Worm (Caenorhabditis elegans) whole organism, L1 larva: ENCODE measurements around the gene irld-6.

Experiments used
- C04F5.9 ChIP-seq: sonication (generic microtip); optimal IDR thresholded peaks from 2 replicates; lab custom pipeline; 2016; ENCODE audit warnings: missing genetic modification characterization, missing compliant biosample characterization
- C34B4.2 ChIP-seq: sonication (generic microtip); optimal IDR thresholded peaks from 2 replicates; lab custom pipeline; 2017; ENCODE audit warnings: mild to moderate bottlenecking, missing genetic modification characterization, missing compliant biosample characterization
- ama-1 ChIP-seq: fragments of 150-350 bp; optimal IDR thresholded peaks from 2 replicates; lab custom pipeline; 2014
- blmp-1 ChIP-seq: fragments of 150-350 bp; optimal IDR thresholded peaks from 2 replicates; lab custom pipeline; 2014; ENCODE audit warnings: missing biosample characterization, missing genetic modification characterization
- ceh-63 ChIP-seq: fragments of 200-800 bp; sonication (Bioruptor generic); optimal IDR thresholded peaks from 2 replicates; lab custom pipeline; 2018; ENCODE audit warnings: mild to moderate bottlenecking, missing genetic modification characterization, missing compliant biosample characterization
- ceh-8 ChIP-seq: fragments of 200-800 bp; sonication (Bioruptor generic); optimal IDR thresholded peaks from 2 replicates; lab custom pipeline; 2018; ENCODE audit warnings: mild to moderate bottlenecking, missing genetic modification characterization, moderate library complexity, missing compliant biosample characterization
- ceh-82 ChIP-seq, 3 experiments: fragments of 150-350 bp in 1 of 3; sonication (generic microtip) in 2 of 3; optimal IDR thresholded peaks; 2 replicates each; lab custom pipeline; 2014 to 2017; ENCODE audit warnings: missing biosample characterization in 3 of 3, missing genetic modification characterization in 3 of 3
- ceh-88 ChIP-seq: fragments of 200-800 bp; sonication (Bioruptor generic); IDR thresholded peaks from 2 replicates; pipeline ENCODE4 v1.3.6; 2022; ENCODE audit warnings: missing genetic modification characterization, missing compliant biosample characterization
- ceh-90 ChIP-seq: sonication (generic microtip); optimal IDR thresholded peaks from 2 replicates; lab custom pipeline; 2016; ENCODE audit warnings: missing genetic modification characterization, missing compliant biosample characterization
- dpl-1 ChIP-seq, 3 experiments: fragments of 150-350 bp in 2 of 3; sonication (generic microtip) in 1 of 3; optimal IDR thresholded peaks; 2 replicates each; lab custom pipeline; 2014 to 2017; ENCODE audit warnings: missing biosample characterization in 3 of 3, missing genetic modification characterization in 3 of 3, missing genetic modification reagents in 3 of 3
- dsc-1 ChIP-seq: sonication (generic microtip); optimal IDR thresholded peaks from 2 replicates; lab custom pipeline; 2016; ENCODE audit warnings: mild to moderate bottlenecking, missing genetic modification characterization, missing compliant biosample characterization
- efl-1 ChIP-seq, 4 experiments: fragments of 150-350 bp; optimal IDR thresholded peaks in 3 of 4; peaks in 1 of 4; 1 replicate in 1 of 4; 2 replicates in 3 of 4; lab custom pipeline; 2014; ENCODE audit warnings: missing biosample characterization in 2 of 4, missing genetic modification characterization in 2 of 4, missing genetic modification reagents in 2 of 4
- egl-13 ChIP-seq: sonication (generic microtip); optimal IDR thresholded peaks from 2 replicates; lab custom pipeline; 2016; ENCODE audit warnings: missing genotype, missing genetic modification reagents, missing genetic modification characterization, missing compliant biosample characterization
- elt-3 ChIP-seq, 6 experiments: fragments of 150-350 bp in 1 of 6; sonication (generic microtip); optimal IDR thresholded peaks; 2 replicates each; lab custom pipeline; 2017 to 2018; ENCODE audit warnings: missing biosample characterization in 6 of 6, missing genetic modification characterization in 6 of 6, inconsistent platforms in 1 of 6
- grh-1 ChIP-seq: fragments of 200-800 bp; sonication (Bioruptor generic); IDR thresholded peaks from 2 replicates; pipeline ENCODE4 v1.3.6; 2022; ENCODE audit warnings: missing genetic modification reagents, missing genetic modification characterization, missing compliant biosample characterization
- hlh-17 ChIP-seq: fragments of 200-800 bp; sonication (Bioruptor generic); optimal IDR thresholded peaks from 2 replicates; lab custom pipeline; 2018; ENCODE audit warnings: missing genetic modification characterization, mild to moderate bottlenecking, missing compliant biosample characterization, moderate library complexity, borderline replicate concordance
- jun-1 ChIP-seq: fragments of 150-350 bp; optimal IDR thresholded peaks from 2 replicates; lab custom pipeline; 2014; ENCODE audit warnings: missing biosample characterization, missing genetic modification reagents, missing genetic modification characterization
- lin-14 ChIP-seq: fragments of 200-800 bp; sonication (Bioruptor generic); optimal IDR thresholded peaks from 2 replicates; lab custom pipeline; 2018; ENCODE audit warnings: mild to moderate bottlenecking, missing genetic modification characterization, moderate library complexity, missing compliant biosample characterization
- lin-15B ChIP-seq: fragments of 150-350 bp; sonication (generic microtip); optimal IDR thresholded peaks from 3 replicates; lab custom pipeline; 2014; ENCODE audit warnings: missing biosample characterization, missing genetic modification characterization
- lin-35 ChIP-seq, 2 experiments: fragments of 150-350 bp; optimal IDR thresholded peaks; 2 replicates each; lab custom pipeline; 2014; ENCODE audit warnings: missing biosample characterization in 2 of 2, missing genetic modification characterization in 2 of 2, missing genetic modification reagents in 2 of 2
- lin-39 ChIP-seq: fragments of 150-350 bp; optimal IDR thresholded peaks from 2 replicates; lab custom pipeline; 2014; ENCODE audit warnings: missing biosample characterization, missing genetic modification reagents, missing genetic modification characterization
- lir-3 ChIP-seq: sonication (generic microtip); optimal IDR thresholded peaks from 2 replicates; lab custom pipeline; 2016; ENCODE audit warnings: mild to moderate bottlenecking, missing genetic modification characterization, moderate library complexity, missing compliant biosample characterization; ENCODE audit not compliant: poor library complexity
- lsy-2 ChIP-seq, 2 experiments: fragments of 150-350 bp; optimal IDR thresholded peaks; 2 replicates each; lab custom pipeline; 2014; ENCODE audit warnings: missing biosample characterization in 2 of 2, missing genetic modification characterization in 2 of 2
- mab-9 ChIP-seq: fragments of 200-800 bp; sonication (Bioruptor generic); IDR thresholded peaks from 2 replicates; pipeline ENCODE4 v1.3.6; 2022; ENCODE audit warnings: missing genetic modification reagents, missing genetic modification characterization, missing compliant biosample characterization
- mdl-1 ChIP-seq, 2 experiments: fragments of 150-350 bp; optimal IDR thresholded peaks; 2 replicates each; lab custom pipeline; 2014 to 2017; ENCODE audit warnings: missing biosample characterization in 2 of 2, missing genetic modification characterization in 2 of 2, inconsistent platforms in 1 of 2
- mep-1 ChIP-seq: fragments of 150-350 bp; optimal IDR thresholded peaks from 2 replicates; lab custom pipeline; 2014; ENCODE audit warnings: missing biosample characterization, missing genetic modification characterization
- nhr-19 ChIP-seq: fragments of 200-800 bp; sonication (Bioruptor generic); conservative IDR thresholded peaks from 2 replicates; pipeline ENCODE4 v1.3.6; 2022; ENCODE audit warnings: missing genetic modification characterization, missing compliant biosample characterization
- nhr-20 ChIP-seq: sonication (generic microtip); optimal IDR thresholded peaks from 2 replicates; lab custom pipeline; 2016; ENCODE audit warnings: mild to moderate bottlenecking, missing genetic modification characterization, missing compliant biosample characterization
- nhr-28 ChIP-seq: fragments of 150-350 bp; optimal IDR thresholded peaks from 2 replicates; lab custom pipeline; 2014; ENCODE audit warnings: missing biosample characterization, missing genetic modification characterization
- nhr-47 ChIP-seq: sonication (generic microtip); optimal IDR thresholded peaks from 2 replicates; lab custom pipeline; 2016; ENCODE audit warnings: mild to moderate bottlenecking, missing genetic modification characterization, moderate library complexity, missing compliant biosample characterization
- nhr-71 ChIP-seq: sonication (generic microtip); optimal IDR thresholded peaks from 2 replicates; lab custom pipeline; 2016; ENCODE audit warnings: mild to moderate bottlenecking, missing genetic modification characterization, moderate library complexity, missing compliant biosample characterization
- nhr-76 ChIP-seq: sonication (generic microtip); optimal IDR thresholded peaks from 2 replicates; lab custom pipeline; 2017; ENCODE audit warnings: missing biosample characterization, missing genetic modification characterization
- nhr-77 ChIP-seq: fragments of 150-350 bp; optimal IDR thresholded peaks from 2 replicates; lab custom pipeline; 2014; ENCODE audit warnings: missing biosample characterization, missing genetic modification characterization
- nhr-85 ChIP-seq: sonication (generic microtip); peaks from one replicate; lab custom pipeline; 2016; ENCODE audit warnings: missing genetic modification characterization, inconsistent platforms, missing compliant biosample characterization
- nhr-90 ChIP-seq: sonication (generic microtip); optimal IDR thresholded peaks from 2 replicates; lab custom pipeline; 2016; ENCODE audit warnings: mild to moderate bottlenecking, missing genetic modification characterization, missing compliant biosample characterization; ENCODE audit not compliant: poor library complexity
- pqm-1 ChIP-seq: sonication (generic microtip); optimal IDR thresholded peaks from 3 replicates; lab custom pipeline; 2017; ENCODE audit warnings: missing biosample characterization, missing genetic modification characterization
- rnt-1 ChIP-seq: sonication (generic microtip); optimal IDR thresholded peaks from 2 replicates; lab custom pipeline; 2016; ENCODE audit warnings: mild to moderate bottlenecking, missing genetic modification characterization, moderate library complexity, missing compliant biosample characterization
- snpc-4 ChIP-seq: fragments of 150-350 bp; optimal IDR thresholded peaks from 2 replicates; lab custom pipeline; 2014; ENCODE audit warnings: missing biosample characterization, missing genetic modification characterization
- snu-23 ChIP-seq: sonication (generic microtip); optimal IDR thresholded peaks from 2 replicates; lab custom pipeline; 2016; ENCODE audit warnings: missing genetic modification characterization, missing compliant biosample characterization
- sup-37 ChIP-seq: fragments of 200-800 bp; sonication (Bioruptor generic); optimal IDR thresholded peaks from 2 replicates; lab custom pipeline; 2018; ENCODE audit warnings: mild to moderate bottlenecking, missing genetic modification characterization, missing compliant biosample characterization
- swsn-7 ChIP-seq: sonication (generic microtip); optimal IDR thresholded peaks from 2 replicates; lab custom pipeline; 2016; ENCODE audit warnings: missing genetic modification characterization, missing compliant biosample characterization
- tbx-2 ChIP-seq: sonication (generic microtip); optimal IDR thresholded peaks from 2 replicates; lab custom pipeline; 2016; ENCODE audit warnings: missing genetic modification characterization, missing compliant biosample characterization
- tlp-1 ChIP-seq: fragments of 150-350 bp; optimal IDR thresholded peaks from 2 replicates; lab custom pipeline; 2014; ENCODE audit warnings: missing biosample characterization, missing genetic modification characterization
- unc-130 ChIP-seq: fragments of 150-350 bp; optimal IDR thresholded peaks from 2 replicates; lab custom pipeline; 2017; ENCODE audit warnings: missing biosample characterization, missing genetic modification characterization, inconsistent platforms
- unc-30 ChIP-seq: sonication (generic microtip); optimal IDR thresholded peaks from 2 replicates; lab custom pipeline; 2017; ENCODE audit warnings: missing biosample characterization, missing genetic modification characterization
- unc-86 ChIP-seq: sonication (generic microtip); optimal IDR thresholded peaks from 2 replicates; lab custom pipeline; 2016; ENCODE audit warnings: missing genetic modification characterization, missing compliant biosample characterization
- unc-98 ChIP-seq: fragments of 200-800 bp; sonication (Bioruptor generic); IDR thresholded peaks from 2 replicates; pipeline ENCODE4 v1.3.6; 2022; ENCODE audit warnings: missing genetic modification characterization, missing compliant biosample characterization
- zag-1 ChIP-seq: fragments of 150-350 bp; optimal IDR thresholded peaks from 2 replicates; lab custom pipeline; 2014; ENCODE audit warnings: missing biosample characterization, missing genetic modification characterization
- ztf-11 ChIP-seq, 2 experiments: sonication (generic microtip); optimal IDR thresholded peaks; 2 replicates each; lab custom pipeline; 2016 to 2017; ENCODE audit warnings: missing genetic modification characterization in 2 of 2, missing biosample characterization in 1 of 2, missing compliant biosample characterization in 1 of 2
- ztf-4 ChIP-seq: fragments of 150-350 bp; optimal IDR thresholded peaks from 2 replicates; lab custom pipeline; 2014; ENCODE audit warnings: missing biosample characterization, missing genetic modification characterization

Gene irld-6

DNA sequence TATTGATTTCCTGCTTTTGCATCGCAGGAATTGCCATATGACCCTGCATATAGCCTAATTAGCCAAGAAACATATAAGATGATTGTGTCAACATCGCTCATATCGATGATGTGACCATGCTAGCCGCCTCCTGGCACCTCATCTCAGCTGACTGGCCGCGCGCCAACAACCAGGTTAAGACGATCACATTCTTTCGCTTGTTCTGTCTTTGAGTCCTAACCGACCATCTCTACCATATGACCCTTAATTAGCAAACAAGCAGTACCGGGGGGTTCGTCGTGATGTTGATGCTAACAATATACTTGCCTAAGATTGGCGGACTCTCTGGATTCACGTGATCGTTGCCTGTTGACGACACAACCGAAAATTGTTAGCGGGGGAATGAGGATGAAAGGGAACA is 34.0 kb downstream of the irld-6 start:
- no peak for TF ChIP-seq C34B4.2 (tag; lab: Kevin White, UChicago)
- TF ChIP-seq elt-3 (tag; optimal IDR thresholded peaks at IDR 0.05; lab: Kevin White, UChicago) = peak in 1 of 6 experiments; percentile 47
- TF ChIP-seq nhr-85 (tag; lab: Kevin White, UChicago) = peak; percentile 86
- TF ChIP-seq unc-98 (GFP tag; lab: Robert Waterston, UW) = no peak
- no peak for TF ChIP-seq unc-30 (tag; lab: Kevin White, UChicago)
- peak in 1 of 3 experiments; percentile 23 for TF ChIP-seq dpl-1 (GFP tag; optimal IDR thresholded peaks at IDR 0.05; lab: Kevin White, UChicago)
- no peak for TF ChIP-seq mab-9 (GFP tag; lab: Robert Waterston, UW)
- TF ChIP-seq mep-1 = no peak
- TF ChIP-seq nhr-76 (tag; lab: Kevin White, UChicago) = no peak
- no peak for TF ChIP-seq efl-1 (optimal IDR thresholded peaks at IDR 0.05; lab: Kevin White, UChicago)
- peak in 1 of 2 experiments; percentile 91 for TF ChIP-seq efl-1 (GFP tag; optimal IDR thresholded peaks at IDR 0.05 in 1 of 2; lab: Kevin White, UChicago)
- no peak for TF ChIP-seq zag-1 (tag; lab: Kevin White, UChicago)
- TF ChIP-seq unc-130 (tag; lab: Kevin White, UChicago) = peak; percentile 31
- TF ChIP-seq blmp-1 (tag; lab: Kevin White, UChicago) = peak; percentile 63
- TF ChIP-seq tbx-2 (tag; lab: Kevin White, UChicago) = peak; percentile 13
- TF ChIP-seq grh-1 (GFP tag; lab: Robert Waterston, UW) = no peak
- peak in 1 of 2 experiments; percentile 62 for TF ChIP-seq mdl-1 (tag; optimal IDR thresholded peaks at IDR 0.05; lab: Kevin White, UChicago)
- TF ChIP-seq ceh-63 (GFP tag; lab: Kevin White, UChicago) = no peak
- TF ChIP-seq snu-23 (GFP tag; lab: Kevin White, UChicago) = peak; percentile 17
- peak; percentile 44 for TF ChIP-seq nhr-71
- peak; percentile 43 for TF ChIP-seq ztf-4 (tag; lab: Kevin White, UChicago)
- no peak for TF ChIP-seq nhr-47
- TF ChIP-seq dsc-1 = no peak
- no peak for TF ChIP-seq nhr-28 (tag; lab: Kevin White, UChicago)
- TF ChIP-seq hlh-17 (GFP tag; lab: Kevin White, UChicago) = no peak
- TF ChIP-seq lin-35 (GFP tag; optimal IDR thresholded peaks at IDR 0.05; lab: Kevin White, UChicago) = peak in 1 of 2 experiments; percentile 77
- TF ChIP-seq nhr-20 (tag; lab: Kevin White, UChicago) = peak; percentile 56
- TF ChIP-seq ceh-90 (tag; lab: Kevin White, UChicago) = no peak

DNA sequence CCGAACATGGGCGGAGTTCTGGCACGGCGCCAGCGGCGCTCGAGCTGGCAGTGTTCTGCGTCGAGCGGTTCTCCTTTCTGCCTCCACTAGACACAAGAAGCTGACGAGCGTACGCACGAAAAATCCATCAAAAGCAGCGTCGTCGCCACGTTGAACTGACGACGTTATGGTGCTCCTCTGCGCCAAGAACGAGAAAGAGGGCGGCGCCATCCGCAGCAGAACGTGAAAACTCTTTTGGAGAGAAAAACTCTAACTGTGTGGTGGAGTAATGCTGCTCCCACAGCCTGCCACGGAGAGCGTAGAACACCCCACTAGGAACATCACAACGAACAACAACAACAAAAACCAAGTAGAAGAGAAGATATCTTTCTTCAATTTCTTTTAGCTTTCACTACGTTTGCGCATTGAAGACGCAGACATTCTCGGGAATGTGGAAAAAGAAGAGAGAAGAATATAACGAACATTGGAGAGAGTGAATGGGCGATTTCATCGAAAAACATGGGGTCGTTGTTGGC is 34.6 kb downstream of the irld-6 start:
- no peak for TF ChIP-seq ztf-11 (tag; optimal IDR thresholded peaks at IDR 0.05; lab: Kevin White, UChicago)
- no peak for TF ChIP-seq egl-13 (tag; lab: Kevin White, UChicago)
- no peak for TF ChIP-seq swsn-7 (tag; lab: Kevin White, UChicago)
- peak; percentile 39 for TF ChIP-seq mep-1
- no peak for TF ChIP-seq lir-3
- peak; percentile 51 for TF ChIP-seq rnt-1 (tag; lab: Kevin White, UChicago)
- TF ChIP-seq unc-86 (tag; lab: Kevin White, UChicago) = no peak
- no peak for TF ChIP-seq ceh-88
- no peak for TF ChIP-seq lin-39 (tag; lab: Kevin White, UChicago)
- no peak for TF ChIP-seq ama-1
- no peak for TF ChIP-seq pqm-1
- no peak for TF ChIP-seq jun-1 (tag; lab: Kevin White, UChicago)
- no peak for TF ChIP-seq nhr-19 (GFP tag; lab: Robert Waterston, UW)
- TF ChIP-seq nhr-20 (tag; lab: Kevin White, UChicago) = no peak
- peak; percentile 20 for TF ChIP-seq snu-23 (GFP tag; lab: Kevin White, UChicago)
- TF ChIP-seq nhr-71 = no peak
- TF ChIP-seq unc-130 (tag; lab: Kevin White, UChicago) = no peak
- TF ChIP-seq C04F5.9 = no peak
- no peak for TF ChIP-seq unc-30 (tag; lab: Kevin White, UChicago)
- peak in 1 of 3 experiments; percentile 3 for TF ChIP-seq ceh-82 (tag; optimal IDR thresholded peaks at IDR 0.05; lab: Kevin White, UChicago)
- TF ChIP-seq mdl-1 (tag; optimal IDR thresholded peaks at IDR 0.05; lab: Kevin White, UChicago) = peak in 1 of 2 experiments; percentile 19
- peak in 1 of 2 experiments; percentile 37 for TF ChIP-seq lsy-2 (tag; optimal IDR thresholded peaks at IDR 0.05; lab: Kevin White, UChicago)
- TF ChIP-seq nhr-90 (tag; lab: Kevin White, UChicago) = no peak
- TF ChIP-seq snpc-4 (tag; lab: Kevin White, UChicago) = no peak
- no peak for TF ChIP-seq tbx-2 (tag; lab: Kevin White, UChicago)
- peak; percentile 81 for TF ChIP-seq lin-14 (GFP tag; lab: Kevin White, UChicago)
- TF ChIP-seq ceh-8 (GFP tag; lab: Kevin White, UChicago) = no peak
- TF ChIP-seq lin-15B = no peak
- no peak for TF ChIP-seq tlp-1 (tag; lab: Kevin White, UChicago)
- no peak for TF ChIP-seq nhr-77 (tag; lab: Kevin White, UChicago)
- TF ChIP-seq nhr-76 (tag; lab: Kevin White, UChicago) = no peak
- no peak for TF ChIP-seq sup-37 (GFP tag; lab: Kevin White, UChicago)
